Fruit fly (Drosophila melanogaster) whole organism, pupa: ENCODE data around the gene CG14834.

Experiments
- CG10348 ChIP-seq: fragments of 200-800 bp; sonication (Bioruptor generic); IDR thresholded peaks from 2 replicates; pipeline ENCODE4 v1.3.6; 2022; ENCODE audit warnings: missing biosample characterization, missing genetic modification characterization
- CG12605 ChIP-seq: fragments of 200-800 bp; sonication (Bioruptor generic); IDR thresholded peaks from 2 replicates; pipeline ENCODE4 v1.3.6; 2022; ENCODE audit warnings: missing biosample characterization, missing genetic modification characterization
- CG13204 ChIP-seq: fragments of 200-800 bp; sonication (Bioruptor generic); optimal IDR thresholded peaks from 2 replicates; lab custom pipeline; 2018; ENCODE audit warnings: missing biosample characterization, mild to moderate bottlenecking, missing genetic modification characterization, moderate library complexity
- CG14655 ChIP-seq: fragments of 200-800 bp; sonication (Bioruptor generic); optimal IDR thresholded peaks from 3 replicates; lab custom pipeline; 2017; ENCODE audit warnings: mild to moderate bottlenecking, missing biosample characterization, missing genetic modification reagents, missing genetic modification characterization
- CG15710 ChIP-seq: fragments of 200-800 bp; sonication (Bioruptor generic); optimal IDR thresholded peaks from 2 replicates; lab custom pipeline; 2018; ENCODE audit warnings: missing biosample characterization, mild to moderate bottlenecking, missing genetic modification characterization, moderate library complexity
- CG17806 ChIP-seq: fragments of 200-800 bp; sonication (Bioruptor generic); optimal IDR thresholded peaks from 2 replicates; lab custom pipeline; 2018; ENCODE audit warnings: missing biosample characterization, mild to moderate bottlenecking, missing genetic modification characterization, moderate library complexity
- CG32121 ChIP-seq: fragments of 200-800 bp; sonication (Bioruptor generic); IDR thresholded peaks from 2 replicates; pipeline ENCODE4 v1.3.6; 2022; ENCODE audit warnings: missing biosample characterization, missing genetic modification characterization
- CG34367 ChIP-seq: fragments of 200-800 bp; sonication (Bioruptor generic); optimal IDR thresholded peaks from 2 replicates; lab custom pipeline; 2018; ENCODE audit warnings: missing biosample characterization, mild to moderate bottlenecking, missing genetic modification characterization
- CG4496 ChIP-seq: fragments of 200-800 bp; sonication (Bioruptor generic); IDR thresholded peaks from 3 replicates; pipeline ENCODE4 v1.3.6; 2022; ENCODE audit warnings: missing biosample characterization, missing genetic modification characterization
- CG8159 ChIP-seq: fragments of 200-800 bp; sonication (Bioruptor generic); optimal IDR thresholded peaks from 3 replicates; lab custom pipeline; 2018; ENCODE audit warnings: missing biosample characterization, mild to moderate bottlenecking, missing genetic modification characterization, moderate library complexity
- CG8301 ChIP-seq: fragments of 200-800 bp; sonication (Bioruptor generic); optimal IDR thresholded peaks from 2 replicates; lab custom pipeline; 2018; ENCODE audit warnings: missing biosample characterization, mild to moderate bottlenecking, missing genetic modification characterization
- CG9948 ChIP-seq: fragments of 200-800 bp; sonication (Bioruptor generic); optimal IDR thresholded peaks from 2 replicates; lab custom pipeline; 2018; ENCODE audit warnings: missing biosample characterization, mild to moderate bottlenecking, missing genetic modification characterization, moderate library complexity
- D1 ChIP-seq: fragments of 200-800 bp; sonication (Bioruptor generic); optimal IDR thresholded peaks from 2 replicates; lab custom pipeline; 2018; ENCODE audit warnings: missing biosample characterization, mild to moderate bottlenecking, missing genetic modification characterization, moderate library complexity
- EcR ChIP-seq: fragments of 200-800 bp; sonication (Bioruptor generic); optimal IDR thresholded peaks from 3 replicates; lab custom pipeline; 2019; ENCODE audit warnings: missing biosample characterization, missing genetic modification characterization, mild to moderate bottlenecking, moderate library complexity, missing genetic modification reagents
- Ets98B ChIP-seq: fragments of 200-800 bp; sonication (Bioruptor generic); IDR thresholded peaks from 2 replicates; pipeline ENCODE4 v1.3.6; 2022; ENCODE audit warnings: missing biosample characterization, missing genetic modification characterization
- Pif1A ChIP-seq: fragments of 200-800 bp; sonication (Bioruptor generic); optimal IDR thresholded peaks from 3 replicates; lab custom pipeline; 2016; ENCODE audit warnings: missing biosample characterization, missing genetic modification characterization
- Pif1B ChIP-seq: fragments of 200-800 bp; sonication (Bioruptor generic); optimal IDR thresholded peaks from 3 replicates; lab custom pipeline; 2016; ENCODE audit warnings: missing biosample characterization, missing genetic modification characterization
- Snoo ChIP-seq: fragments of 200-800 bp; sonication (Bioruptor generic); optimal IDR thresholded peaks from 3 replicates; lab custom pipeline; 2017; ENCODE audit warnings: missing biosample characterization, mild to moderate bottlenecking, missing genetic modification characterization, inconsistent platforms
- fd96Ca ChIP-seq: fragments of 200-800 bp; sonication (Bioruptor generic); IDR thresholded peaks from 3 replicates; pipeline ENCODE4 v1.3.6; 2022; ENCODE audit warnings: missing biosample characterization, missing genetic modification characterization
- gl ChIP-seq: fragments of 200-800 bp; sonication (Bioruptor generic); optimal IDR thresholded peaks from 2 replicates; lab custom pipeline; 2018; ENCODE audit warnings: missing biosample characterization, mild to moderate bottlenecking, missing genetic modification characterization
- rn ChIP-seq: fragments of 200-800 bp; sonication (Bioruptor generic); IDR thresholded peaks from 2 replicates; pipeline ENCODE4 v1.3.6; 2022; ENCODE audit warnings: missing biosample characterization, missing genetic modification characterization

CG14834 gene

DNA sequence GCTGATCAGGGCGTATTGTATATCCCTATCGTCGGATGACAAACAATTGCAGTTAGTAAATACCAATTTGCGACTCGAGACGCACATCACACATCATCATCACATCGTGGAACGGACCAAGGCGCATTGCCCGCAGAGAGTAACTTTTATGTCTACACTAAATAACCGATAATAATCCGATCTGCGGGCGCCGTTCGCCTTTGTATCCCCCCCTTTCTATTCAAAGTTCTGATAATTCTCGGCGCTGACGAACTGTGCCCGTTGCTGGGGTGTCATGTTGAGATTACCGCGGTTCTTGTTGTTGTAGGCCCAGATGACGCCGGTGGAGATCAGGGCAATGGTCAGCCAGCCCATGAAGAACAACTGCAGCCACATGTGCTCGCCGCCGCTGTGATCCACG lies 20.2 kb downstream of the CG14834 start:
- TF ChIP-seq CG14655 (GFP tag; lab: Kevin White, UChicago) (no peak), EcR (GFP tag; lab: Kevin White, UChicago) (peak; percentile 53)

DNA sequence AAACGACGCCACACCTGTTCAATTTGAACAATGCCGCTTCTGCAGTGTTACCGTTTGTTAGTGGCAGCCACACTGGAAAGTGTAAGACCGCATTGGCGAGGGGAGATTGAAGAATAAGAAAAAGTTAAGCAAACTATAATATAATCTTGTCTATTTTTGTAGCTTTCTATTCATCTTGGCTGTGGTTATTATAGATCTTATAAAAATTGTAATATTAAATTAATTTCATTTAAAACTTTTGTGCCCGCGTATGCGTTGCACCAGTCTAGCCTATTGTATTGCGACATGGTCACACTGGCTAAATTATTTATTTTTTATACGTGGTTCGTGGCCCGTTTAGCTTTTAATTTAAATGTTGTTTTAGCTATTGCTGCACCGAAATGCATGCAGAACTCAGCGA lies 23.6 kb downstream of the CG14834 start, which contains the start of the genes RhoGEF4 and Rint1:
TSS of gene RhoGEF4 (minus strand) at position 64 of the 400 bp plus-strand sequence.
TSS of gene Rint1 (plus strand) at position 272 of the 400 bp plus-strand sequence.
- TF ChIP-seq CG15710 (tag; lab: Kevin White, UChicago) (peak; percentile 40), CG9948 (tag; lab: Kevin White, UChicago) (peak; percentile 36), Pif1A (GFP tag; lab: Kevin White, UChicago) (no peak), rn (GFP tag; lab: Robert Waterston, UW) (no peak), CG4496 (GFP tag; lab: Robert Waterston, UW) (0 out of 3 replicates have a peak, but pooled peaks have one; percentile 30), CG14655 (GFP tag; lab: Kevin White, UChicago) (no peak), CG8159 (tag; lab: Kevin White, UChicago) (peak; percentile 62), EcR (GFP tag; lab: Kevin White, UChicago) (no peak), gl (tag; lab: Kevin White, UChicago) (no peak), Pif1B (GFP tag; lab: Kevin White, UChicago) (no peak), CG32121 (peak; percentile 43; the same call in 1 of the 2 replicates), CG12605 (no peak), CG10348 (GFP tag; lab: Robert Waterston, UW) (no peak), D1 (tag; lab: Kevin White, UChicago) (no peak), CG17806 (tag; lab: Kevin White, UChicago) (peak; percentile 16), CG13204 (GFP tag; lab: Kevin White, UChicago) (no peak), CG8301 (tag; lab: Kevin White, UChicago) (no peak), Ets98B (GFP tag; lab: Robert Waterston, UW) (no peak), CG34367 (tag; lab: Kevin White, UChicago) (no peak), Snoo (tag; lab: Kevin White, UChicago) (no peak), fd96Ca (GFP tag; lab: Robert Waterston, UW) (peak; percentile 43; the same call in 1 of the 3 replicates)

DNA sequence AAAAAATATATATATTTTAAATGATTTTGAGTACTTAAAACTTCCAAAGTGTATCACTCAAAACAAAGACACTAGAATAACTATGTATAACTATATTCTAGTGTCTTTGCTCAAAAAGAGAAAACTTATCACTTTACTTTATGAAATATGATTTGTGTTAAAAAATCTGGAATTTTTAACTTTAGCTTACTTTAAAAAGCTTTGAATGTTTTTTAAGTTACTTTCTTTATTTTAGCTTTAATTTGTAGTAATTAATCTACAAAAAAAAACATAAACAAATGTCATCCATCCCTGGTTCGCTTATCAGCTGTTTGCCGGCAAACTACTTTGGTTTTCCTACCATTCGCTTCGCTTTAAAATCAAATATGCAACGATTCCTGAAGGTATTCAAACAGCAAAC lies 27.2 kb downstream of the CG14834 start, which contains the start of gene CG8607:
TSS of gene CG8607 (plus strand) at position 301 of the 400 bp plus-strand sequence.
- TF ChIP-seq CG13204 (GFP tag; lab: Kevin White, UChicago) (no peak), EcR (GFP tag; lab: Kevin White, UChicago) (no peak), CG8301 (tag; lab: Kevin White, UChicago) (no peak)

DNA sequence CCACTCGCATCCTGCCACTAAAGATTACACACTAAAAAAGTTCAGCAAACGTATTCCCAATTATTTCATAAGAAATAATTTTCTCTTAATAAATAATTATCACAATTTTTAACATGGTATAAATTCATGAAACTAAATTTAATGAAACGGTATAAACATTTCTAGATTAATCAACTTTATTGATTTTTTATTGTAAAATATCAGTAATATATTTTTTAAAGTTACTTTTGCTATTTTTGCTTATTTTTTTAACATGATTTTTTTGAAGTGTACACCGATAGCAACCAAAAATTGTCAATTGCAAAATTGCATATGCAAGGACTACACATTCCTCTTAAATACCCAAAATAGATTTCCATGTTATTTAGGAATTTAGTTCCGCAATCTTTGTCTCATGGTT lies 32.8 kb downstream of the CG14834 start:
- TF ChIP-seq Snoo (tag; lab: Kevin White, UChicago), result no peak
- no peak for TF ChIP-seq CG8301 (tag; lab: Kevin White, UChicago)
- TF ChIP-seq CG13204 (GFP tag; lab: Kevin White, UChicago), result no peak
- TF ChIP-seq rn (GFP tag; lab: Robert Waterston, UW), result no peak
- TF ChIP-seq CG4496 (GFP tag; lab: Robert Waterston, UW), result no peak
- no peak for TF ChIP-seq Ets98B (GFP tag; lab: Robert Waterston, UW)
- TF ChIP-seq CG14655 (GFP tag; lab: Kevin White, UChicago), result no peak
- TF ChIP-seq gl (tag; lab: Kevin White, UChicago), result no peak
- no peak for TF ChIP-seq CG9948 (tag; lab: Kevin White, UChicago)
- no peak for TF ChIP-seq fd96Ca (GFP tag; lab: Robert Waterston, UW)
- TF ChIP-seq D1 (tag; lab: Kevin White, UChicago), result no peak
- no peak for TF ChIP-seq CG8159 (tag; lab: Kevin White, UChicago)
- no peak for TF ChIP-seq CG17806 (tag; lab: Kevin White, UChicago)
- no peak for TF ChIP-seq Pif1B (GFP tag; lab: Kevin White, UChicago)
- TF ChIP-seq CG10348 (GFP tag; lab: Robert Waterston, UW), result no peak
- TF ChIP-seq Pif1A (GFP tag; lab: Kevin White, UChicago), result no peak

DNA sequence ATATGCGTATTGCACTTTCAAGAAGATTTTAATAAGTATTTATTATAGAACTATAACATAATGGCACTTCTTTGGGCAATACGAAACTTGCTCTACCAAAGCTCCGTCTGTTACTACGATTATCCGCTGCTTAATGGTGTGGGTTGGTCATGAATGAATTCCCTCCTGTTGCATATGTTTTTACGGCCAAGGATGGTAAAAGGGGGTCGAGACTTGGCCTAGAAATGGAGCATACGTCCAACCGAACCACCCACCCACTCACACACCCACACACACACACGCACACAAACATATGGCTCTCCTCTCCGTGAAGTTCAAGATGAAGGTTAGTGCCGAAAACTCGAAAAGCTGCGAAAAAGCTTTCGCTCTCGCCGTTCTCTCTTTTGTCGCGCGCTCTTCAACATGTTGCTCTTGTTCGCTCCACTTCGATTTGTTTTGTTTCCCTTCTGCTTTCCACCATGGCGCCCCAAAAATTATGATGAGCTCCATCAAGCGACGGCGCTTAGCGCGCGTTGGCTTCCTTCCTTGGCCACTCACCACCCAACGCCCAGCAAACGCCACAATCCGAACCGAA lies 33.3 kb downstream of the CG14834 start:
- TF ChIP-seq fd96Ca (GFP tag; lab: Robert Waterston, UW) (no peak), CG9948 (tag; lab: Kevin White, UChicago) (no peak)

DNA sequence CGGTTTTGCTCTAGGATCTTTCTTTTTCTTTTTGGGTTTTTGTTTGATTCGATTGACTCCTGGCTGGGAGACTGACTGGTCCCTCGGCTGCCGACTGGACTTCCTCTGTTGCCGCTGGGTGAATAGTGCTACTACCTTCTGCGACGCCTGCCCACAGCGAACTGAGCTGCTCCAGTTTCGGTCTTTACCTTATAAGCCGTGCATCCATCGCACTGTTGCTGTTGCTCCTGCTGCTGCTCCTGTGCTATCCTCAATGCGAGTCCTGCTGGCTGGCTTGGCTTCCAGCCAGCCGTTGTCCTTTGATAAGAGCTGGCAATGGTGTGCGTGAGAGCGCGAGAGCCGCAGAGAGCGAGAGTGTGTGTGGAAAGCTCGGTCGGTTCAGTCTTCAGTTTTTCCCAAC lies 34.2 kb downstream of the CG14834 start, which contains the start of gene unc-13-4A:
TSS of gene unc-13-4A (minus strand) at position 143 of the 400 bp plus-strand sequence.
- no peak for TF ChIP-seq CG4496 (GFP tag; lab: Robert Waterston, UW)
- no peak for TF ChIP-seq CG14655 (GFP tag; lab: Kevin White, UChicago)
- TF ChIP-seq CG10348 (GFP tag; lab: Robert Waterston, UW), result no peak
- TF ChIP-seq CG8159 (tag; lab: Kevin White, UChicago), result no peak
- no peak for TF ChIP-seq CG13204 (GFP tag; lab: Kevin White, UChicago)
- TF ChIP-seq CG15710 (tag; lab: Kevin White, UChicago), result no peak
- no peak for TF ChIP-seq CG12605
- TF ChIP-seq Pif1A (GFP tag; lab: Kevin White, UChicago), result no peak
